Worm (Caenorhabditis elegans) whole organism, L2 larva: Measurements from ENCODE around the gene mdt-20.

Experiments
- fos-1 ChIP-seq: fragments of 150-350 bp; optimal IDR thresholded peaks from 2 replicates; lab custom pipeline; 2014; ENCODE audit warnings: missing biosample characterization, missing genetic modification characterization
- nhr-11 ChIP-seq: fragments of 150-350 bp; optimal IDR thresholded peaks from 2 replicates; lab custom pipeline; 2014; ENCODE audit warnings: missing biosample characterization, missing genetic modification characterization
- nhr-237 ChIP-seq: fragments of 150-350 bp; optimal IDR thresholded peaks from 2 replicates; lab custom pipeline; 2014; ENCODE audit warnings: missing biosample characterization, missing genetic modification characterization
- skn-1 ChIP-seq: sonication (generic microtip); optimal IDR thresholded peaks from 2 replicates; lab custom pipeline; 2017; ENCODE audit warnings: missing biosample characterization, missing genetic modification characterization
- unc-39 ChIP-seq: fragments of 150-350 bp; optimal IDR thresholded peaks from 2 replicates; lab custom pipeline; 2014; ENCODE audit warnings: missing biosample characterization, missing genetic modification characterization

DNA sequence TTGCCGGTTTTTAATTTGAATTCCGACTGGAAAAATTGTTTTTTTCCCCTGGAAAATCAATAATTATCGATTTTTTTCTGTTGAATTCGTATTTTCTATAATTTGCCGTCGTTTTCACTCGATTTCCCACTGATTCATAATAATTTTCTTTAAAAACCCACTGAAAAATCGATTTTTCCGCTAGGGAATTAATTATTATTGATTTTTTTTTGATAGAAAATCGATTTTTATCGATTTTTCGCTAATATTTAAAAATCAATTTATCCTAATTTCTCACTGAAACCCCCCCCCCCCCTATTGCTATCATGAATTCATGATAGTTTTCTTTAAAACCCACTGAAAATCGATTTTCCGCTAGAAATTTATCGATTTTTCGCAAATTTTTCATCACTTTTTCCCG, 11.0 kb upstream of the mdt-20 start:
- TF ChIP-seq fos-1 (tag; lab: Kevin White, UChicago): no peak
- no peak for TF ChIP-seq skn-1 (tag; lab: Kevin White, UChicago)
- TF ChIP-seq unc-39 (tag; lab: Kevin White, UChicago): no peak
- no peak for TF ChIP-seq nhr-237 (tag; lab: Kevin White, UChicago)
- no peak for TF ChIP-seq nhr-11 (tag; lab: Kevin White, UChicago)
